Fruit fly (Drosophila melanogaster) whole organism, embryonic: ENCODE results near the gene CG6569.

Source experiments
- Adf1 ChIP-seq: fragments of 200-800 bp; sonication (Bioruptor generic); IDR thresholded peaks from 2 replicates; pipeline ENCODE4 v1.3.6; 2022; ENCODE audit warnings: missing biosample characterization, missing genetic modification characterization
- Awh ChIP-seq: fragments of 200-800 bp; sonication (Bioruptor generic); IDR thresholded peaks from 2 replicates; pipeline ENCODE4, ENCODE4 v1.3.6; 2022; ENCODE audit warnings: missing biosample characterization, missing genetic modification characterization
- BtbVII ChIP-seq: fragments of 200-800 bp; sonication (Bioruptor generic); optimal IDR thresholded peaks from 3 replicates; lab custom pipeline; 2017; ENCODE audit warnings: missing biosample characterization, mild to moderate bottlenecking, missing genetic modification characterization
- C15 ChIP-seq: fragments of 200-800 bp; sonication (Bioruptor generic); IDR thresholded peaks from 3 replicates; pipeline ENCODE4 v1.3.6; 2022; ENCODE audit warnings: missing biosample characterization, missing genetic modification characterization
- CG13424 ChIP-seq: fragments of 200-800 bp; sonication (Bioruptor generic); optimal IDR thresholded peaks from 2 replicates; lab custom pipeline; 2019; ENCODE audit warnings: missing biosample characterization, mild to moderate bottlenecking, missing genetic modification characterization, moderate library complexity
- CG14965 ChIP-seq: fragments of 200-800 bp; sonication (Bioruptor generic); optimal IDR thresholded peaks from 2 replicates; lab custom pipeline; 2016; ENCODE audit warnings: missing biosample characterization, missing genetic modification characterization, borderline replicate concordance
- CG15601 ChIP-seq: fragments of 200-800 bp; sonication (Bioruptor generic); optimal IDR thresholded peaks from 3 replicates; lab custom pipeline; 2019; ENCODE audit warnings: missing biosample characterization, mild to moderate bottlenecking, missing genetic modification characterization, moderate library complexity
- CG16815 ChIP-seq: fragments of 200-800 bp; sonication (Bioruptor generic); optimal IDR thresholded peaks from 3 replicates; lab custom pipeline; 2017; ENCODE audit warnings: missing biosample characterization, mild to moderate bottlenecking, missing genetic modification characterization
- CG17359 ChIP-seq: fragments of 200-800 bp; sonication (Bioruptor generic); optimal IDR thresholded peaks from 3 replicates; lab custom pipeline; 2018; ENCODE audit warnings: missing biosample characterization, mild to moderate bottlenecking, missing genetic modification characterization, moderate library complexity
- CG17802 ChIP-seq: fragments of 200-800 bp; sonication (Bioruptor generic); optimal IDR thresholded peaks from 2 replicates; lab custom pipeline; 2018; ENCODE audit warnings: missing biosample characterization, mild to moderate bottlenecking, missing genetic modification characterization, moderate library complexity
- CG18764 ChIP-seq: fragments of 200-800 bp; sonication (Bioruptor generic); optimal IDR thresholded peaks from 3 replicates; lab custom pipeline; 2016; ENCODE audit warnings: missing biosample characterization, missing genetic modification characterization
- CG3163 ChIP-seq: fragments of 200-800 bp; sonication (Bioruptor generic); optimal IDR thresholded peaks from 3 replicates; lab custom pipeline; 2016; ENCODE audit warnings: missing biosample characterization, missing genetic modification characterization
- CG32772 ChIP-seq: fragments of 200-800 bp; sonication (Bioruptor generic); IDR thresholded peaks from 2 replicates; pipeline ENCODE4 v1.3.6; 2022; ENCODE audit warnings: missing biosample characterization, missing genetic modification characterization
- CG3281 ChIP-seq: fragments of 200-800 bp; sonication (Bioruptor generic); optimal IDR thresholded peaks from 3 replicates; lab custom pipeline; 2017; ENCODE audit warnings: missing biosample characterization, mild to moderate bottlenecking, missing genetic modification characterization
- CHES-1-like ChIP-seq: fragments of 200-800 bp; sonication (Bioruptor generic); optimal IDR thresholded peaks from 2 replicates; lab custom pipeline; 2016; ENCODE audit warnings: missing biosample characterization, missing genetic modification characterization
- CoRest ChIP-seq: fragments of 200-800 bp; sonication (Bioruptor generic); optimal IDR thresholded peaks from 3 replicates; lab custom pipeline; 2018; ENCODE audit warnings: missing biosample characterization, mild to moderate bottlenecking, missing genetic modification characterization, moderate library complexity
- CrebB ChIP-seq: fragments of 200-800 bp; sonication (Bioruptor generic); optimal IDR thresholded peaks from 3 replicates; lab custom pipeline; 2018; ENCODE audit warnings: missing biosample characterization, mild to moderate bottlenecking, missing genetic modification characterization
- Deaf1 ChIP-seq: fragments of 200-800 bp; optimal IDR thresholded peaks from 3 replicates; lab custom pipeline; 2019; ENCODE audit warnings: missing biosample characterization, mild to moderate bottlenecking, missing genetic modification characterization, moderate library complexity
- Dek ChIP-seq: fragments of 200-800 bp; sonication (Bioruptor generic); optimal IDR thresholded peaks from 3 replicates; lab custom pipeline; 2019; ENCODE audit warnings: missing biosample characterization, mild to moderate bottlenecking, missing genetic modification characterization, moderate library complexity
- Dp ChIP-seq: fragments of 200-800 bp; sonication (Bioruptor generic); optimal IDR thresholded peaks from 2 replicates; lab custom pipeline; 2018; ENCODE audit warnings: missing biosample characterization, mild to moderate bottlenecking, missing genetic modification characterization, moderate library complexity
- HmgZ ChIP-seq: fragments of 200-800 bp; sonication (Bioruptor generic); optimal IDR thresholded peaks from 2 replicates; lab custom pipeline; 2018; ENCODE audit warnings: missing biosample characterization, mild to moderate bottlenecking, missing genetic modification characterization
- Lpt ChIP-seq: fragments of >200 bp; optimal IDR thresholded peaks from 2 replicates; lab custom pipeline; 2018; ENCODE audit warnings: missing biosample characterization, missing genetic modification characterization
- MTF-1 ChIP-seq: fragments of 200-800 bp; sonication (Bioruptor generic); optimal IDR thresholded peaks from 2 replicates; lab custom pipeline; 2018; ENCODE audit warnings: missing biosample characterization, mild to moderate bottlenecking, missing genetic modification characterization, borderline replicate concordance
- Med ChIP-seq: fragments of 200-800 bp; sonication (Bioruptor generic); peaks from one replicate; lab custom pipeline; 2016; ENCODE audit warnings: missing biosample characterization, missing genetic modification characterization, mild to moderate bottlenecking, inconsistent platforms, moderate library complexity
- Scr ChIP-seq: fragments of 200-800 bp; sonication (Bioruptor generic); IDR thresholded peaks from 2 replicates; pipeline ENCODE4 v1.3.6; 2022; ENCODE audit warnings: missing biosample characterization, missing genetic modification characterization; ENCODE audit not compliant: partially characterized antibody
- Sox100B ChIP-seq: fragments of 200-800 bp; sonication (Bioruptor generic); optimal IDR thresholded peaks from 3 replicates; lab custom pipeline; 2018; ENCODE audit warnings: missing biosample characterization, mild to moderate bottlenecking, missing genetic modification characterization
- Trl ChIP-seq, 3 experiments: fragments of >200 bp in 2 of 3; fragments of 200-800 bp in 1 of 3; sonication (Bioruptor generic) in 1 of 3; optimal IDR thresholded peaks; 2 replicates in 1 of 3; 3 replicates in 2 of 3; lab custom pipeline; 2016 to 2017; ENCODE audit warnings: missing biosample characterization in 1 of 3, missing genetic modification characterization in 1 of 3
- amos ChIP-seq: fragments of 200-800 bp; sonication (Bioruptor generic); IDR thresholded peaks from 2 replicates; pipeline ENCODE4 v1.3.6; 2022; ENCODE audit warnings: missing biosample characterization, missing genetic modification characterization; ENCODE audit not compliant: partially characterized antibody
- bsh ChIP-seq, 2 experiments: fragments of 200-800 bp; sonication (Bioruptor generic); optimal IDR thresholded peaks; 2 replicates each; lab custom pipeline; 2017 to 2018; ENCODE audit warnings: mild to moderate bottlenecking in 2 of 2, missing biosample characterization in 2 of 2, missing genetic modification characterization in 2 of 2, moderate library complexity in 1 of 2
- cg ChIP-seq: fragments of 200-800 bp; sonication (Bioruptor generic); optimal IDR thresholded peaks from 3 replicates; lab custom pipeline; 2019; ENCODE audit warnings: missing biosample characterization, mild to moderate bottlenecking, missing genetic modification characterization, moderate library complexity
- da ChIP-seq: fragments of 200-800 bp; sonication (Bioruptor generic); optimal IDR thresholded peaks from 2 replicates; lab custom pipeline; 2016; ENCODE audit warnings: missing biosample characterization, missing genetic modification characterization
- dmrt99B ChIP-seq: fragments of 200-800 bp; sonication (Bioruptor generic); optimal IDR thresholded peaks from 2 replicates; lab custom pipeline; 2018; ENCODE audit warnings: missing biosample characterization, mild to moderate bottlenecking, missing genetic modification characterization, moderate library complexity
- eve ChIP-seq, 2 experiments: fragments of >200 bp; optimal IDR thresholded peaks; 2 replicates each; lab custom pipeline; 2017; ENCODE audit warnings: missing biosample characterization in 2 of 2, missing genetic modification characterization in 2 of 2
- gem ChIP-seq: fragments of 200-800 bp; sonication (Bioruptor generic); optimal IDR thresholded peaks from 2 replicates; lab custom pipeline; 2019; ENCODE audit warnings: missing biosample characterization, mild to moderate bottlenecking, missing genetic modification characterization, moderate library complexity
- gro ChIP-seq: fragments of 200-800 bp; sonication (Bioruptor generic); optimal IDR thresholded peaks from 2 replicates; lab custom pipeline; 2016; ENCODE audit warnings: missing biosample characterization, missing genetic modification characterization
- insv ChIP-seq, 2 experiments: fragments of 200-800 bp; sonication (Bioruptor generic); optimal IDR thresholded peaks; 3 replicates each; lab custom pipeline; 2016 to 2018; ENCODE audit warnings: missing biosample characterization in 2 of 2, missing genetic modification characterization in 2 of 2
- lola ChIP-seq, 3 experiments: fragments of >200 bp in 2 of 3; fragments of 200-800 bp in 1 of 3; sonication (Bioruptor generic) in 1 of 3; optimal IDR thresholded peaks; 2 replicates each; lab custom pipeline; 2017 to 2019; ENCODE audit warnings: missing biosample characterization in 3 of 3, missing genetic modification characterization in 3 of 3, mild to moderate bottlenecking in 1 of 3, moderate library complexity in 1 of 3
- nom ChIP-seq: fragments of 200-800 bp; sonication (Bioruptor generic); optimal IDR thresholded peaks from 2 replicates; lab custom pipeline; 2017; ENCODE audit warnings: missing biosample characterization, missing genetic modification characterization, mild to moderate bottlenecking, moderate library complexity, missing genetic modification reagents
- psq ChIP-seq: fragments of 200-800 bp; sonication (Bioruptor generic); optimal IDR thresholded peaks from 2 replicates; lab custom pipeline; 2017; ENCODE audit warnings: missing biosample characterization, missing genetic modification characterization
- repo ChIP-seq: fragments of 200-800 bp; sonication (Bioruptor generic); optimal IDR thresholded peaks from 2 replicates; lab custom pipeline; 2016; ENCODE audit warnings: missing biosample characterization, missing genetic modification characterization
- sima ChIP-seq: fragments of 200-800 bp; sonication (Bioruptor generic); optimal IDR thresholded peaks from 2 replicates; lab custom pipeline; 2016; ENCODE audit warnings: missing biosample characterization, missing genetic modification characterization
- sqz ChIP-seq: fragments of 200-800 bp; sonication (Bioruptor generic); optimal IDR thresholded peaks from 3 replicates; lab custom pipeline; 2018; ENCODE audit warnings: missing biosample characterization, mild to moderate bottlenecking, missing genetic modification characterization
- stc ChIP-seq: fragments of 200-800 bp; sonication (Bioruptor generic); IDR thresholded peaks from 2 replicates; pipeline ENCODE4 v1.3.6; 2022; ENCODE audit warnings: missing biosample characterization, missing genetic modification characterization
- unc-4 ChIP-seq: fragments of 200-800 bp; sonication (Bioruptor generic); IDR thresholded peaks from 2 replicates; pipeline ENCODE4 v1.3.6; 2022; ENCODE audit warnings: missing biosample characterization, missing genetic modification characterization; ENCODE audit not compliant: partially characterized antibody
- vnd ChIP-seq: fragments of 200-800 bp; sonication (Bioruptor generic); IDR thresholded peaks from 3 replicates; pipeline ENCODE4 v1.3.6; 2022; ENCODE audit warnings: missing biosample characterization, missing genetic modification characterization; ENCODE audit not compliant: partially characterized antibody
- zfh2 ChIP-seq: fragments of 200-800 bp; sonication (Bioruptor generic); optimal IDR thresholded peaks from 2 replicates; lab custom pipeline; 2016; ENCODE audit warnings: missing biosample characterization, missing genetic modification characterization

Gene CG6569

DNA sequence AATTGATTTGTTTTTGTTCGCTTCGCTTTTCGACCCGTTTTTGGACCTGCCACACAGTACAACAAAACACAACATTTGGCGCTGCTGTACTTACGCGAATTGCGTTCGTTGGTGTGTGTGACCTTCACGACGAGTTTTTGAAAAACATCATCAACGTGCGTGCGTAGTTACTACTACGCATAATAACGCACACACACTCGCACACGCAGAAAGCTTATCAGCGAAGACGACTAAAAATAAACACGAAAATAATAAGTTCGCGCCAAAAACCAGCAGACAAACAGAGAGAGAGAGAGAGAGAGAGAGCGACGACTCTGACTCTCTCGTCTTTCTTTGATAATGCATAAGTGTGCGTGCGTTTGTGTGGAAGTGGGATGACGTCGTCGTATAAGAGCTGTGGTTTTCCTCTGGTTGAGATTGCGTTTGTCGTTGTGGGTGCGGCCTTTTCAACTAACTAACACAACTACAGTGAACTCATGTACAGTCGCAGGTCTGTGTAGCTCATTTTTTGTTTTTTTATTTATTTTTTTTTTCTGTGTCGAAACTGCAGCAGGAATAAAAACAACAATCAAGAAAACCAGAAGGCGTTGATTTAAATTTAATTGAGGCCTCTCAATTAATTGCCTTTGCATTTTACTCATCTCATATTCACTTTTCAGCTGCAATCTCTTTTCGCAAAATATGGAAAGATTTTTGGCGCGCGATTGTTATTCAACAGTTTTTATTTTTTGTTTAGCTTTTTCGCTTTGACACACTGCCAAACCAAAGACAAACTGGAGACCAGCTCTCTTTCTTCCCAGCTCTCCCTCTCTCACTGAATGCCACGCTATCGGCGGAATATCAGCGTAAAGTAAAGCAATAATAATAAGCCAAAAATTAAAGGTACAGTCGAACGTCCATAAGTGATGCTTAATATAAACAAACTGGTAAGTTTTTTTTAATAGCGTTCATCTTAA, 13.8 kb downstream of the CG6569 start (continued):
- TF ChIP-seq CG17359 (tag; lab: Kevin White, UChicago): peak; percentile 80
- peak; percentile 7 for TF ChIP-seq gem (tag; lab: Kevin White, UChicago)
- no peak for TF ChIP-seq CG18764 (GFP tag; lab: Kevin White, UChicago)
- TF ChIP-seq BtbVII: peak; percentile 28
- TF ChIP-seq cg (GFP tag; lab: Kevin White, UChicago): peak; percentile 96
- peak; percentile 86 for TF ChIP-seq sqz
- peak; percentile 24 for TF ChIP-seq CrebB (tag; lab: Kevin White, UChicago)
- peak; percentile 30 for TF ChIP-seq CG17802 (tag; lab: Kevin White, UChicago)
- no peak for TF ChIP-seq CoRest (tag; lab: Kevin White, UChicago)
- no peak for TF ChIP-seq da (GFP tag; lab: Kevin White, UChicago)
- TF ChIP-seq CG16815 (GFP tag; lab: Kevin White, UChicago): no peak
- TF ChIP-seq bsh (GFP tag; optimal IDR thresholded peaks at IDR 0.05; lab: Kevin White, UChicago): peak in 1 of 2 experiments; percentile 46
- TF ChIP-seq CG32772: peak; percentile 61
- peak; percentile 41 for TF ChIP-seq CG3163
- no peak for TF ChIP-seq Dek
- no peak for TF ChIP-seq CG13424 (tag; lab: Kevin White, UChicago)
- TF ChIP-seq lola (GFP tag; optimal IDR thresholded peaks at IDR 0.05; lab: Kevin White, UChicago): no peak
- TF ChIP-seq Sox100B (GFP tag; lab: Kevin White, UChicago): peak; percentile 5
- peak; percentile 34; the same call in 1 of the 2 replicates for TF ChIP-seq unc-4 (GFP tag; lab: Robert Waterston, UW)
- TF ChIP-seq Trl (optimal IDR thresholded peaks at IDR 0.05; lab: Kevin White, UChicago): peak; percentile 95 to 98
- TF ChIP-seq Trl (GFP tag; optimal IDR thresholded peaks at IDR 0.05; lab: Kevin White, UChicago): peak; percentile 63
- peak; percentile 47 for TF ChIP-seq CHES-1-like (GFP tag; lab: Kevin White, UChicago)
- TF ChIP-seq Med (GFP tag; lab: Kevin White, UChicago): peak; percentile 68
- no peak for TF ChIP-seq repo (GFP tag; lab: Kevin White, UChicago)
- no peak for TF ChIP-seq C15 (GFP tag; lab: Robert Waterston, UW)
- TF ChIP-seq insv (GFP tag; optimal IDR thresholded peaks at IDR 0.05; lab: Kevin White, UChicago): peak in 1 of 2 experiments; percentile 60
- TF ChIP-seq stc: peak; percentile 14; the same call in 1 of the 2 replicates
- peak; percentile 70 for TF ChIP-seq psq (GFP tag; lab: Kevin White, UChicago)
- peak; percentile 45; the same call in 1 of the 2 replicates for TF ChIP-seq Adf1 (GFP tag; lab: Robert Waterston, UW)
- TF ChIP-seq CG15601 (tag; lab: Kevin White, UChicago): peak; percentile 58
- no peak for TF ChIP-seq amos (GFP tag; lab: Robert Waterston, UW)
- TF ChIP-seq HmgZ (tag; lab: Kevin White, UChicago): peak; percentile 30
- 0 out of 2 replicates have a peak, but pooled peaks have one; percentile 30 for TF ChIP-seq Awh (GFP tag; lab: Robert Waterston, UW)
- TF ChIP-seq gro (GFP tag; lab: Kevin White, UChicago): peak; percentile 68
- peak; percentile 15 for TF ChIP-seq MTF-1 (GFP tag; lab: Kevin White, UChicago)
- TF ChIP-seq CG3281 (GFP tag; lab: Kevin White, UChicago): peak; percentile 17
- peak; percentile 32 for TF ChIP-seq zfh2 (GFP tag; lab: Kevin White, UChicago)
- TF ChIP-seq CG14965 (GFP tag; lab: Kevin White, UChicago): peak; percentile 1
- TF ChIP-seq vnd (GFP tag; lab: Robert Waterston, UW): peak; percentile 26; the same call in 1 of the 3 replicates
- peak; percentile 36; the same call in 1 of the 2 replicates for TF ChIP-seq Scr (GFP tag; lab: Robert Waterston, UW)
- TF ChIP-seq eve (GFP tag; optimal IDR thresholded peaks at IDR 0.05; lab: Kevin White, UChicago): peak in 1 of 2 experiments; percentile 70
- peak; percentile 89 for TF ChIP-seq nom (GFP tag; lab: Kevin White, UChicago)
- peak; percentile 17 for TF ChIP-seq dmrt99B (tag; lab: Kevin White, UChicago)
- peak; percentile 67 for TF ChIP-seq Lpt (GFP tag; lab: Kevin White, UChicago)
- no peak for TF ChIP-seq sima (GFP tag; lab: Kevin White, UChicago)
- TF ChIP-seq Dp (GFP tag; lab: Kevin White, UChicago): peak; percentile 63
- peak; percentile 55 for TF ChIP-seq Deaf1 (tag; lab: Kevin White, UChicago)
